Fruit fly (Drosophila melanogaster): ENCODE measurements around the gene Sfp65A.

- TF ChIP-seq Vsx2 (GFP tag; optimal IDR thresholded peaks at IDR 0.05; ENCODE audit: partially characterized antibody) (no peak), dmrt93B (GFP tag; optimal IDR thresholded peaks at IDR 0.05) (no peak), h (GFP tag; optimal IDR thresholded peaks at IDR 0.05) (no peak), Abd-B (GFP tag; optimal IDR thresholded peaks at IDR 0.05) (no peak), fru (GFP tag; optimal IDR thresholded peaks at IDR 0.05) (peak; percentile 56), psq (GFP tag; optimal IDR thresholded peaks at IDR 0.05) (no peak), sage (GFP tag; optimal IDR thresholded peaks at IDR 0.05) (no peak), Hr78 (GFP tag; optimal IDR thresholded peaks at IDR 0.05) (no peak), Sp1 (GFP tag; optimal IDR thresholded peaks at IDR 0.05) (peak; percentile 18), Dfd (GFP tag; optimal IDR thresholded peaks at IDR 0.05) (no peak), CG32264 (GFP tag; optimal IDR thresholded peaks at IDR 0.05) (peak; percentile 12)
These were observed 21.3 kb downstream of the Sfp65A start for dm6 chr3L:6371406-6371805.

All from whole organism, wandering third instar larva.